Worm (Caenorhabditis elegans) whole organism, L3 larva: Measurements from ENCODE around the gene pho-14.
A peak's percentile ranks its signal among the peaks of the same experiment; 100 is the strongest.

ENCODE experiments used
- R02D3.7 ChIP-seq: fragments of 150-350 bp; optimal IDR thresholded peaks from 2 replicates; lab custom pipeline; 2014; ENCODE audit warnings: missing biosample characterization, missing genetic modification characterization
- ama-1 ChIP-seq: fragments of 150-350 bp; optimal IDR thresholded peaks from 2 replicates; lab custom pipeline; 2018
- ceh-16 ChIP-seq: sonication (generic microtip); optimal IDR thresholded peaks from 2 replicates; lab custom pipeline; 2017; ENCODE audit warnings: missing biosample characterization, missing genetic modification characterization
- ceh-28 ChIP-seq: fragments of 150-350 bp; optimal IDR thresholded peaks from 2 replicates; lab custom pipeline; 2014; ENCODE audit warnings: missing biosample characterization, missing genetic modification reagents, missing genetic modification characterization
- ceh-82 ChIP-seq: fragments of 150-350 bp; optimal IDR thresholded peaks from 2 replicates; lab custom pipeline; 2014; ENCODE audit warnings: missing biosample characterization, missing genetic modification characterization
- ceh-9 ChIP-seq: sonication (generic microtip); optimal IDR thresholded peaks from 2 replicates; lab custom pipeline; 2018; ENCODE audit warnings: missing biosample characterization, missing genetic modification characterization
- daf-12 ChIP-seq: fragments of 150-350 bp; optimal IDR thresholded peaks from 2 replicates; lab custom pipeline; 2014; ENCODE audit warnings: missing biosample characterization, missing genetic modification reagents, missing genetic modification characterization
- egl-27 ChIP-seq: sonication (generic microtip); optimal IDR thresholded peaks from 4 replicates; lab custom pipeline; 2017; ENCODE audit warnings: missing biosample characterization, missing genetic modification reagents, missing genetic modification characterization
- egl-5 ChIP-seq: fragments of 150-350 bp; optimal IDR thresholded peaks from 2 replicates; lab custom pipeline; 2017; ENCODE audit warnings: missing biosample characterization, missing genetic modification reagents, missing genetic modification characterization, inconsistent platforms
- elt-1 ChIP-seq: fragments of 150-350 bp; optimal IDR thresholded peaks from 2 replicates; lab custom pipeline; 2014; ENCODE audit warnings: missing biosample characterization, missing genetic modification characterization
- elt-2 ChIP-seq: sonication (generic microtip); optimal IDR thresholded peaks from 2 replicates; lab custom pipeline; 2016; ENCODE audit warnings: missing genetic modification reagents, mild to moderate bottlenecking, missing genetic modification characterization, missing compliant biosample characterization
- elt-3 ChIP-seq, 3 experiments: fragments of 150-350 bp in 1 of 3; sonication (generic microtip) in 2 of 3; optimal IDR thresholded peaks; 2 replicates in 2 of 3; 4 replicates in 1 of 3; lab custom pipeline; 2014 to 2017; ENCODE audit warnings: missing biosample characterization in 3 of 3, missing genetic modification characterization in 3 of 3
- eor-1 ChIP-seq, 2 experiments: fragments of 150-350 bp; optimal IDR thresholded peaks; 2 replicates each; lab custom pipeline; 2014 to 2018; ENCODE audit warnings: missing biosample characterization in 2 of 2, missing genetic modification characterization in 2 of 2
- fkh-2 ChIP-seq: fragments of 150-350 bp; optimal IDR thresholded peaks from 2 replicates; lab custom pipeline; 2014; ENCODE audit warnings: missing biosample characterization, missing genetic modification reagents, missing genetic modification characterization
- fos-1 ChIP-seq: fragments of 150-350 bp; optimal IDR thresholded peaks from 2 replicates; lab custom pipeline; 2014; ENCODE audit warnings: missing biosample characterization, missing genetic modification characterization
- hmg-11 ChIP-seq: sonication (generic microtip); optimal IDR thresholded peaks from 2 replicates; lab custom pipeline; 2016; ENCODE audit warnings: missing genetic modification characterization, missing compliant biosample characterization
- jun-1 ChIP-seq: fragments of 150-350 bp; optimal IDR thresholded peaks from 2 replicates; lab custom pipeline; 2014; ENCODE audit warnings: missing biosample characterization, missing genetic modification reagents, missing genetic modification characterization
- lin-15B ChIP-seq: fragments of 150-350 bp; optimal IDR thresholded peaks from 2 replicates; lab custom pipeline; 2014; ENCODE audit warnings: missing biosample characterization, missing genetic modification characterization
- lin-39 ChIP-seq: fragments of 150-350 bp; optimal IDR thresholded peaks from 2 replicates; lab custom pipeline; 2018; ENCODE audit warnings: missing biosample characterization, missing genetic modification reagents, missing genetic modification characterization
- lsy-12 ChIP-seq: sonication (generic microtip); optimal IDR thresholded peaks from 2 replicates; lab custom pipeline; 2016; ENCODE audit warnings: mild to moderate bottlenecking, missing genetic modification characterization, missing compliant biosample characterization
- mdl-1 ChIP-seq: fragments of 150-350 bp; optimal IDR thresholded peaks from 2 replicates; lab custom pipeline; 2014; ENCODE audit warnings: missing biosample characterization, missing genetic modification characterization
- mml-1 ChIP-seq: fragments of 150-350 bp; sonication (generic microtip); optimal IDR thresholded peaks from 3 replicates; lab custom pipeline; 2014; ENCODE audit warnings: missing biosample characterization, missing genetic modification characterization
- nfya-1 ChIP-seq: sonication (generic microtip); optimal IDR thresholded peaks from 2 replicates; lab custom pipeline; 2017; ENCODE audit warnings: missing genetic modification characterization, mild to moderate bottlenecking, missing compliant biosample characterization, antibody characterized with exemption, moderate library complexity; ENCODE audit not compliant: insufficient read depth
- nhr-11 ChIP-seq: fragments of 150-350 bp; optimal IDR thresholded peaks from 2 replicates; lab custom pipeline; 2014; ENCODE audit warnings: missing biosample characterization, missing genetic modification characterization
- nhr-12 ChIP-seq: fragments of 150-350 bp; optimal IDR thresholded peaks from 2 replicates; lab custom pipeline; 2014; ENCODE audit warnings: missing biosample characterization, missing genetic modification characterization
- nhr-23 ChIP-seq: fragments of 150-350 bp; optimal IDR thresholded peaks from 2 replicates; lab custom pipeline; 2014; ENCODE audit warnings: missing biosample characterization, missing genetic modification reagents, missing genetic modification characterization
- nhr-237 ChIP-seq: fragments of 150-350 bp; optimal IDR thresholded peaks from 2 replicates; lab custom pipeline; 2014; ENCODE audit warnings: missing biosample characterization, missing genetic modification characterization
- nhr-25 ChIP-seq: sonication (generic microtip); optimal IDR thresholded peaks from 2 replicates; lab custom pipeline; 2017; ENCODE audit warnings: missing biosample characterization, missing genetic modification characterization
- nhr-43 ChIP-seq: sonication (generic microtip); optimal IDR thresholded peaks from 2 replicates; lab custom pipeline; 2016; ENCODE audit warnings: mild to moderate bottlenecking, missing genetic modification characterization, missing compliant biosample characterization; ENCODE audit not compliant: poor library complexity, severe bottlenecking
- nhr-76 ChIP-seq: fragments of 150-350 bp; sonication (generic microtip); optimal IDR thresholded peaks from 5 replicates; lab custom pipeline; 2014; ENCODE audit warnings: missing biosample characterization, missing genetic modification characterization
- pha-4 ChIP-seq: fragments of 150-350 bp; optimal IDR thresholded peaks from 2 replicates; lab custom pipeline; 2014; ENCODE audit warnings: missing biosample characterization, missing genetic modification reagents, missing genetic modification characterization
- pqm-1 ChIP-seq: fragments of 150-350 bp; optimal IDR thresholded peaks from 2 replicates; lab custom pipeline; 2017; ENCODE audit warnings: missing biosample characterization, missing genetic modification characterization, inconsistent platforms
- sea-2 ChIP-seq: fragments of 150-350 bp; sonication (generic microtip); optimal IDR thresholded peaks from 4 replicates; lab custom pipeline; 2014; ENCODE audit warnings: missing biosample characterization, missing genetic modification reagents, missing genetic modification characterization
- tbx-2 ChIP-seq: sonication (generic microtip); optimal IDR thresholded peaks from 2 replicates; lab custom pipeline; 2016; ENCODE audit warnings: mild to moderate bottlenecking, missing genetic modification characterization, missing compliant biosample characterization
- unc-62 ChIP-seq: fragments of 150-350 bp; sonication (generic microtip); optimal IDR thresholded peaks from 4 replicates; lab custom pipeline; 2014; ENCODE audit warnings: missing biosample characterization, missing genetic modification reagents, missing genetic modification characterization
- ztf-11 ChIP-seq: fragments of 150-350 bp; optimal IDR thresholded peaks from 2 replicates; lab custom pipeline; 2014; ENCODE audit warnings: missing biosample characterization, missing genetic modification characterization

The pho-14 gene

DNA sequence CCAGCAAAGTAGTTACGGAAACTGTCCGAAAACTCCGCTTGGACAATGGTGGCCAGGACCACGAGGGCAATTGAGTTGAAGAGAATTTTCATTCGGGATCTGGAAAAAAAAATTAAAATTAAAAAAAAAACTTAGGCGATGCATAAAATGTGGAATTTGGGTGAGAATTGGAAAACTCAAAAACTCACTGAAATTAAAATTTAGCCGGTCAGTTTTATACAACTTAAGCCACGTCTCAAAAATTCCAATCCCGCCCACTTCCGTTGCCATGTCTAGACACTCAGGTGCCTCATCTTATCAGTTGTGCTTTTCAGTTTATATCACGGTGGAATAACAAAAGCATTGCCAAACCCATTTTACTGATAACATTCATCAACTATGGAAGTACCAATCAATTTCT is 10.3 kb upstream of the pho-14 start, which contains the start of gene lips-11:
Gene lips-11, minus strand, starts transcription at position 101 of the 400 bp plus-strand sequence.
- TF ChIP-seq elt-2 (tag; lab: Kevin White, UChicago) = peak; percentile 19
- no peak for TF ChIP-seq pha-4 (tag; lab: Kevin White, UChicago)
- TF ChIP-seq, all 47 proteins: peak for 1

DNA sequence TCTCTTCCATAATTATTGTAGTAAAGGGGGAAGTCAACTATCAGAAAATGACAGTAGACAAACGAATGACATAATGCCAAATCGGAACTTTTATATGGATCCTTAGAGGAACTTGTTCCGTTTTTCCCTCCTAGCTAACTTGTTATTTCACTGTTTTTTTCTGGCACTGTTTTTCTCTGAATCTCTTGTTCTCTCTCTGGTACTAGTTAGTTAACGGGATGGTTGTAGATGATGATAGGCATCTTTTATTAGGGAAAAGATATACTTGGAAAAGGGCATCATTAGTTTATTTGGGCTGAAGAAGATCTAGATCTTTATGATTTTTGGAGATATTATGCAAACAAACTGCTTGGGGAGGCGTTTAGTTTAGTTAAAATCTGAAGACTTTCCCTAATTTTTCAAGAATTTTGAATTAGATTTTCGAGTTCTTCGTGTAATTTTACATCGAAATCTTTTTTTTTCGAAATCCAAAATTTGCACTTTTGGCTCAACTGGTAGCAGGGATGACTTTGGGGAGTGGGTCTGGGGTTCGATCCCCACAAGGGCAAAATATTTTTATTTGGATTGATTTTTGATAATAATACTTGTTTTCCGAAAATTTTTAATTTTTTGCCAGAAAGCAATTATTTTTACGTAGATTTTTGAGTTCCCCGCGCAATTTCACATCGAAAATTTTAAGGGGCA is 6.4 kb upstream of the pho-14 start, which contains the start of gene col-40:
Gene col-40, minus strand, starts transcription at position 51 of the 684 bp plus-strand sequence.
- TF ChIP-seq nhr-12 = no peak
- TF ChIP-seq hmg-11 (tag; lab: Kevin White, UChicago) = no peak
- no peak for TF ChIP-seq fos-1 (tag; lab: Kevin White, UChicago)
- TF ChIP-seq R02D3.7 = no peak
- TF ChIP-seq mdl-1 = no peak
- no peak for TF ChIP-seq sea-2 (GFP tag; lab: Kevin White, UChicago)
- no peak for TF ChIP-seq nhr-76 (tag; lab: Kevin White, UChicago)
- TF ChIP-seq unc-62 (GFP tag; lab: Kevin White, UChicago) = no peak
- no peak for TF ChIP-seq pha-4 (tag; lab: Kevin White, UChicago)
- TF ChIP-seq nhr-43 (tag; lab: Kevin White, UChicago) = no peak
- TF ChIP-seq lin-39 (tag; lab: Kevin White, UChicago) = no peak
- no peak for TF ChIP-seq lin-15B (tag; lab: Kevin White, UChicago)
- TF ChIP-seq elt-1 (tag; lab: Kevin White, UChicago) = no peak
- TF ChIP-seq ceh-28 (tag; lab: Kevin White, UChicago) = no peak
- no peak for TF ChIP-seq tbx-2 (tag; lab: Kevin White, UChicago)
- TF ChIP-seq elt-3 (tag; optimal IDR thresholded peaks at IDR 0.05; lab: Kevin White, UChicago) = no peak
- TF ChIP-seq, all 47 proteins: peak for 0

DNA sequence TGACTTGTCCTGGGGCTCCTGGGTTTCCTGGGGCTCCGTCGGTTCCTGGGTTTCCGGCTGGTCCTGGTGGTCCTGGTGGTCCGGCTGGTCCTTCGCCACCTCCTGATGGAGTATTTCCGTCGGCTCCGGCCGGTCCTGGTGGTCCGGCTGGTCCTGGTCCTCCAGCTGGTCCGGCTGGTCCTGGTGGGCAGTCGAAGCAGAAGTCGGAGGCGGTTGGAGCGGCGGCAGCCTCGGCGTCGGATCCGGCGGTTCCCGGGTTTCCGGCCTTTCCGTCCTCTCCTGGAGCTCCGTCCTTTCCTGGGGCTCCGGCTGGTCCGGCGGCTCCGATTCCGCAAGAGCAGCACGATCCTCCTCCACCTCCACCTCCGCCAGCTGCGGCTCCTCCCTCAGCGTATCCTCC is 4.7 kb upstream of the pho-14 start:
- TF ChIP-seq elt-1 (tag; lab: Kevin White, UChicago) = no peak
- no peak for TF ChIP-seq nhr-237 (tag; lab: Kevin White, UChicago)
- no peak for TF ChIP-seq nhr-23

DNA sequence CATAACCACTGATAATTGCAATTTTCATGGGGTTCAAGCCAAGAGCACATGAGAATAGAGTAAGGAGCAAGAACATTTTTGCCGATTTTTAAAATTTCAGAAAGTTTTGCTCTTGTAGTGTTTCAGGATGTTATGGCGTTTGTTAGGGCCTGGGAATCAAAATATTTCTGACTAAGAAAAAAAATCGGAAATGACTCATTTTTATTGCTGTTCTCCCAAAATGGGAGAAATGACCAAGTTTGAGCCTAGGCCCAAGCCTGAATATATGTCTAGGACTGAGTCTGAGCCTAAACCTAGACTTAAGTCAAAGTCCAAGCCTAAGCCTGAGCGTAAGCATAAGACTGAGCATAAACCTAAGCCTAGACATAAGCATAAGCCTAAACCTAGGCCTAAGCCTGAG is 3.8 kb upstream of the pho-14 start, which contains the start of gene T13B5.9:
Gene T13B5.9, minus strand, starts transcription at position 101 of the 400 bp plus-strand sequence.
- TF ChIP-seq mml-1 (tag; lab: Kevin White, UChicago) (no peak), sea-2 (GFP tag; lab: Kevin White, UChicago) (no peak)

DNA sequence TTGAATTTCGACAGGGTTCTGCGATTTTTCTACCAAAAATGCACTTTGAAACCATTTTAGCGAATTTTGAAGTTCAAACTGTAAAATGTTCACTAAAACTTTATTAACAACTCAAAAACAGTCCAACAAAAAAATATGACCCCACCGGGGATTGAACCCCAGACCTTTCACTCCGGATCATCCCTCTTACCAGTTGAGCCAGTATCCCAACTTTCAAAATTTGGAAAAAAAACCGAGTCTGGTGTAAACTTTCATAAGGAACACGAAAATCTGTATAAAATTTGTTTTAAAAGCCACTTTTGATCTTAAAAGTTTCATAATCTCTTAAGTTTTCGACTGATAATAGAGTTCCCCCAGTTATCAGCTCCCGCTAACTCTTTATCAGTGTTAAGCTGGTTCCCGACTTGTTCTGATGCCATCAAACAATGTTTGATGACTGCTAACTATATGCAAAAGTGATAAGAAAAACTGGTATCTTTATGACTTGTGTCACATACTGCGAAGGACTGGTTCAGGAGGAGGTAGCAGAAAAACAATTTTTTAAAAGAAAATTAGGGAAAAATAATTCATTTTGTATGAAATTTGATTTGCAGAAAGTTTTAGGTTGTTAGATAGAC is 3.0 kb upstream of the pho-14 start:
- TF ChIP-seq fos-1 (tag; lab: Kevin White, UChicago) (peak; percentile 78), daf-12 (tag; lab: Kevin White, UChicago) (no peak), ceh-82 (tag; lab: Kevin White, UChicago) (no peak), ceh-9 (tag; lab: Kevin White, UChicago) (no peak), fkh-2 (tag; lab: Kevin White, UChicago) (no peak), egl-27 (tag; lab: Kevin White, UChicago) (peak; percentile 58), nhr-25 (no peak), elt-1 (tag; lab: Kevin White, UChicago) (no peak), pha-4 (tag; lab: Kevin White, UChicago) (peak; percentile 74), sea-2 (GFP tag; lab: Kevin White, UChicago) (no peak), elt-2 (tag; lab: Kevin White, UChicago) (peak; percentile 100), ama-1 (lab: Kevin White, UChicago) (no peak), nhr-11 (tag; lab: Kevin White, UChicago) (no peak), lsy-12 (no peak), ztf-11 (tag; lab: Kevin White, UChicago) (no peak), egl-5 (tag; lab: Kevin White, UChicago) (no peak), mdl-1 (no peak), ceh-28 (tag; lab: Kevin White, UChicago) (no peak), eor-1 (tag; optimal IDR thresholded peaks at IDR 0.05; lab: Kevin White, UChicago) (no peak), mml-1 (tag; lab: Kevin White, UChicago) (no peak), pqm-1 (tag; lab: Kevin White, UChicago) (peak; percentile 100), R02D3.7 (no peak), elt-3 (tag; optimal IDR thresholded peaks at IDR 0.05; lab: Kevin White, UChicago) (no peak), jun-1 (tag; lab: Kevin White, UChicago) (peak; percentile 96), unc-62 (GFP tag; lab: Kevin White, UChicago) (no peak), hmg-11 (tag; lab: Kevin White, UChicago) (no peak), ceh-16 (no peak), nhr-43 (tag; lab: Kevin White, UChicago) (no peak), nfya-1 (no peak), nhr-12 (no peak)
